Worm (Caenorhabditis elegans) whole organism, late embryonic: ENCODE measurements around the gene ZK616.5.

Experiments
- C08G9.2 ChIP-seq: sonication (generic microtip); optimal IDR thresholded peaks from 2 replicates; lab custom pipeline; 2016; ENCODE audit warnings: mild to moderate bottlenecking, missing genetic modification characterization, moderate library complexity, missing compliant biosample characterization
- C38D4.7 ChIP-seq: fragments of 200-800 bp; sonication (Bioruptor generic); optimal IDR thresholded peaks from 2 replicates; lab custom pipeline; 2018; ENCODE audit warnings: mild to moderate bottlenecking, missing genetic modification characterization, moderate library complexity, missing compliant biosample characterization
- F13H6.1 ChIP-seq: sonication (generic microtip); optimal IDR thresholded peaks from 2 replicates; lab custom pipeline; 2016; ENCODE audit warnings: missing genetic modification characterization, missing compliant biosample characterization
- T23F11.4 ChIP-seq: fragments of 200-800 bp; sonication (Bioruptor generic); optimal IDR thresholded peaks from 2 replicates; lab custom pipeline; 2018; ENCODE audit warnings: mild to moderate bottlenecking, missing genetic modification characterization, missing compliant biosample characterization
- Y22D7AL.16 ChIP-seq: sonication (generic microtip); optimal IDR thresholded peaks from 2 replicates; lab custom pipeline; 2016; ENCODE audit warnings: missing genetic modification characterization, missing compliant biosample characterization
- ahr-1 ChIP-seq: sonication (generic microtip); optimal IDR thresholded peaks from 2 replicates; lab custom pipeline; 2016; ENCODE audit warnings: missing genetic modification characterization, missing compliant biosample characterization
- ceh-19 ChIP-seq: fragments of 200-800 bp; sonication (Bioruptor generic); optimal IDR thresholded peaks from 2 replicates; lab custom pipeline; 2018; ENCODE audit warnings: mild to moderate bottlenecking, missing genetic modification characterization, missing compliant biosample characterization
- ceh-2 ChIP-seq: sonication (generic microtip); optimal IDR thresholded peaks from 2 replicates; lab custom pipeline; 2016; ENCODE audit warnings: missing genotype, missing genetic modification characterization, missing compliant biosample characterization
- ceh-22 ChIP-seq: sonication (generic microtip); optimal IDR thresholded peaks from 2 replicates; lab custom pipeline; 2017; ENCODE audit warnings: missing biosample characterization, missing genetic modification characterization
- ceh-30 ChIP-seq: fragments of 150-350 bp; optimal IDR thresholded peaks from 2 replicates; lab custom pipeline; 2014; ENCODE audit warnings: missing biosample characterization, missing genetic modification characterization
- ceh-31 ChIP-seq: sonication (generic microtip); optimal IDR thresholded peaks from 2 replicates; lab custom pipeline; 2016; ENCODE audit warnings: missing genetic modification characterization, missing compliant biosample characterization
- dmd-4 ChIP-seq: sonication (generic microtip); optimal IDR thresholded peaks from 2 replicates; lab custom pipeline; 2016; ENCODE audit warnings: borderline replicate concordance, missing genetic modification characterization, missing compliant biosample characterization
- dve-1 ChIP-seq: sonication (generic microtip); optimal IDR thresholded peaks from 2 replicates; lab custom pipeline; 2017; ENCODE audit warnings: antibody characterized with exemption, mild to moderate bottlenecking, missing genetic modification characterization, missing compliant biosample characterization
- elt-2 ChIP-seq: sonication (generic microtip); optimal IDR thresholded peaks from 2 replicates; lab custom pipeline; 2016; ENCODE audit warnings: missing genetic modification reagents, missing genetic modification characterization, missing compliant biosample characterization
- elt-4 ChIP-seq: sonication (generic microtip); optimal IDR thresholded peaks from 2 replicates; lab custom pipeline; 2016; ENCODE audit warnings: missing genetic modification characterization, missing compliant biosample characterization
- ets-4 ChIP-seq: sonication (generic microtip); optimal IDR thresholded peaks from 2 replicates; lab custom pipeline; 2016; ENCODE audit warnings: missing genetic modification characterization, missing compliant biosample characterization
- eyg-1 ChIP-seq: sonication (generic microtip); optimal IDR thresholded peaks from 2 replicates; lab custom pipeline; 2016; ENCODE audit warnings: missing genotype, missing genetic modification characterization, missing compliant biosample characterization
- fax-1 ChIP-seq: sonication (generic microtip); optimal IDR thresholded peaks from 2 replicates; lab custom pipeline; 2016; ENCODE audit warnings: missing genotype, missing genetic modification characterization, missing compliant biosample characterization
- gmeb-2 ChIP-seq: sonication (generic microtip); optimal IDR thresholded peaks from 2 replicates; lab custom pipeline; 2016; ENCODE audit warnings: missing genetic modification characterization, inconsistent platforms, missing compliant biosample characterization
- hlh-15 ChIP-seq: sonication (generic microtip); optimal IDR thresholded peaks from 2 replicates; lab custom pipeline; 2016; ENCODE audit warnings: missing genetic modification characterization, missing compliant biosample characterization
- hlh-30 ChIP-seq: sonication (generic microtip); optimal IDR thresholded peaks from 2 replicates; lab custom pipeline; 2017; ENCODE audit warnings: antibody characterized with exemption, missing genetic modification characterization, missing compliant biosample characterization; ENCODE audit not compliant: insufficient read depth
- hlh-8 ChIP-seq: sonication (generic microtip); optimal IDR thresholded peaks from 2 replicates; lab custom pipeline; 2016; ENCODE audit warnings: missing genotype, missing genetic modification characterization, missing compliant biosample characterization
- lim-6 ChIP-seq: sonication (generic microtip); optimal IDR thresholded peaks from 2 replicates; lab custom pipeline; 2016; ENCODE audit warnings: missing genetic modification characterization, missing compliant biosample characterization
- lin-11 ChIP-seq: fragments of 200-800 bp; sonication (Bioruptor generic); optimal IDR thresholded peaks from 2 replicates; lab custom pipeline; 2018; ENCODE audit warnings: mild to moderate bottlenecking, missing genetic modification characterization, missing compliant biosample characterization
- madf-2 ChIP-seq: sonication (generic microtip); optimal IDR thresholded peaks from 2 replicates; lab custom pipeline; 2017; ENCODE audit warnings: missing genetic modification characterization, missing compliant biosample characterization
- nfya-1 ChIP-seq: sonication (generic microtip); optimal IDR thresholded peaks from 2 replicates; lab custom pipeline; 2017; ENCODE audit warnings: missing genetic modification characterization, mild to moderate bottlenecking, missing compliant biosample characterization, antibody characterized with exemption, moderate library complexity
- nhr-11 ChIP-seq: fragments of 150-350 bp; optimal IDR thresholded peaks from 2 replicates; lab custom pipeline; 2014; ENCODE audit warnings: missing biosample characterization, missing genetic modification characterization
- nhr-232 ChIP-seq: sonication (generic microtip); optimal IDR thresholded peaks from 2 replicates; lab custom pipeline; 2016; ENCODE audit warnings: missing genetic modification characterization, missing compliant biosample characterization
- odd-2 ChIP-seq: sonication (generic microtip); optimal IDR thresholded peaks from 2 replicates; lab custom pipeline; 2017; ENCODE audit warnings: antibody characterized with exemption, mild to moderate bottlenecking, missing genetic modification characterization, missing compliant biosample characterization
- pat-9 ChIP-seq: fragments of 200-800 bp; sonication (Bioruptor generic); optimal IDR thresholded peaks from 2 replicates; lab custom pipeline; 2018; ENCODE audit warnings: mild to moderate bottlenecking, missing genetic modification characterization, moderate library complexity, missing compliant biosample characterization
- pax-1 ChIP-seq: fragments of 150-350 bp; optimal IDR thresholded peaks from 2 replicates; lab custom pipeline; 2014; ENCODE audit warnings: missing biosample characterization, missing genetic modification characterization
- pqm-1 ChIP-seq: sonication (generic microtip); optimal IDR thresholded peaks from 2 replicates; lab custom pipeline; 2016; ENCODE audit warnings: missing genetic modification characterization, missing compliant biosample characterization
- pros-1 ChIP-seq: fragments of 150-350 bp; optimal IDR thresholded peaks from 2 replicates; lab custom pipeline; 2014; ENCODE audit warnings: missing biosample characterization, missing genetic modification reagents, missing genetic modification characterization
- ref-2 ChIP-seq: sonication (generic microtip); optimal IDR thresholded peaks from 2 replicates; lab custom pipeline; 2016; ENCODE audit warnings: missing genetic modification characterization, missing compliant biosample characterization
- rnt-1 ChIP-seq: sonication (generic microtip); optimal IDR thresholded peaks from 2 replicates; lab custom pipeline; 2016; ENCODE audit warnings: missing genetic modification characterization, missing compliant biosample characterization
- sox-2 ChIP-seq: fragments of 200-800 bp; sonication (Bioruptor generic); IDR thresholded peaks from 2 replicates; pipeline ENCODE4 v1.3.6; 2022; ENCODE audit warnings: missing genetic modification reagents, missing genetic modification characterization, missing compliant biosample characterization
- sox-4 ChIP-seq: sonication (generic microtip); optimal IDR thresholded peaks from 2 replicates; lab custom pipeline; 2017; ENCODE audit warnings: mild to moderate bottlenecking, missing genetic modification characterization, inconsistent platforms, missing compliant biosample characterization
- syd-9 ChIP-seq: sonication (generic microtip); optimal IDR thresholded peaks from 2 replicates; lab custom pipeline; 2016; ENCODE audit warnings: mild to moderate bottlenecking, missing genetic modification characterization, moderate library complexity, missing compliant biosample characterization
- tbx-2 ChIP-seq: sonication (generic microtip); optimal IDR thresholded peaks from 2 replicates; lab custom pipeline; 2016; ENCODE audit warnings: missing genetic modification characterization, missing compliant biosample characterization
- tbx-7 ChIP-seq: sonication (generic microtip); optimal IDR thresholded peaks from 2 replicates; lab custom pipeline; 2016; ENCODE audit warnings: missing genotype, missing genetic modification characterization, missing compliant biosample characterization
- unc-3 ChIP-seq, 2 experiments: fragments of 200-800 bp in 1 of 2; sonication (Bioruptor generic) in 1 of 2; sonication (generic microtip) in 1 of 2; conservative IDR thresholded peaks in 1 of 2; optimal IDR thresholded peaks in 1 of 2; 2 replicates each; pipeline versions ENCODE4 v1.3.6 to Lab custom; 2016 to 2022; ENCODE audit warnings: missing compliant biosample characterization in 2 of 2, missing genetic modification characterization in 2 of 2, missing genetic modification reagents in 1 of 2
- zip-5 ChIP-seq: sonication (generic microtip); optimal IDR thresholded peaks from 2 replicates; lab custom pipeline; 2016; ENCODE audit warnings: missing genetic modification characterization, missing compliant biosample characterization
- ztf-16 ChIP-seq: sonication (generic microtip); optimal IDR thresholded peaks from 2 replicates; lab custom pipeline; 2017; ENCODE audit warnings: missing genetic modification characterization, missing compliant biosample characterization

The ZK616.5 gene

DNA sequence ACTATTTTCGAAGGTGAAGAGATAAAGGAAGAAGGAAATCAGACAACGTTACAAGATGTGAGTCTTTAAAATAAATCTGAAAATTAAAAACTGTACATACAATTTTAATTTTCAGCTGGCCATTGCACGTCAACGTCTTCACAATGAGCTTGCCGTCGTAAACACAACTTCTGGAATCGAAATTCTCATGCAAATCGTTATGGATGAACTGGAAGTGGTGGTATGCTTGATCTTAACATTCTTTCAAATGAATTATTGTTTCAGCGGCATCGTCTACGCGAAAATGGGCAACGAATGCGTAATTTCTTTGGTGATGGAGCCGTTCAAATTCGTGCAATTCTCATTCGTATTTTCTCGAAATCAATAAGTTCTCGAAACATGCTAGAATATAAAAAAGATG lies 37.2 kb upstream of the ZK616.5 start (continued):
- no peak for TF ChIP-seq unc-3 (GFP tag; conservative IDR thresholded peaks at IDR 0.05; lab: Robert Waterston, UW)
- no peak for TF ChIP-seq unc-3 (tag; optimal IDR thresholded peaks at IDR 0.05; lab: Kevin White, UChicago)
- TF ChIP-seq hlh-30, result no peak
- TF ChIP-seq ceh-19, result no peak

DNA sequence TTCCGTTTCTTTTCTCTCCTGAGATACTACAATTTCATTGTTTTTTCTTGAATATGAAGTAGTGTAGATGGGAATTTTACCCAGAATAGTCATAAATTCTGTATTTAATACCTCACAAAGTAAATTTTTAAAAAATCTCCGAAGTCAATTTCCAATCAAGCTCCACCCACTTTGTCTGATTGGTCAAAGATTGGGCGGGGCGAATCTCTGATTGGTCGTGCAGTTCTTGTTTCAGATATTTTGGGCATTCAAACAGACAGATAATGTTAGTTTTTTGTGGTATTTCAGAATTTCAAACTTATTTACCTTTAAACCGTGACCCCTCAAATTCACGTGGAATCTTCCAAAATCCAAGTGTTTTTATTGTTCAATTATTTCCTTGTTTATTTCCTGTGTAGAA lies 31.2 kb upstream of the ZK616.5 start, which contains the start of gene F41H10.5:
TSS of gene F41H10.5 (plus strand) at position 375 of the 400 bp plus-strand sequence.
- no peak for TF ChIP-seq dmd-4 (tag; lab: Kevin White, UChicago)
- peak; percentile 75 for TF ChIP-seq nfya-1 (tag; lab: Kevin White, UChicago)

DNA sequence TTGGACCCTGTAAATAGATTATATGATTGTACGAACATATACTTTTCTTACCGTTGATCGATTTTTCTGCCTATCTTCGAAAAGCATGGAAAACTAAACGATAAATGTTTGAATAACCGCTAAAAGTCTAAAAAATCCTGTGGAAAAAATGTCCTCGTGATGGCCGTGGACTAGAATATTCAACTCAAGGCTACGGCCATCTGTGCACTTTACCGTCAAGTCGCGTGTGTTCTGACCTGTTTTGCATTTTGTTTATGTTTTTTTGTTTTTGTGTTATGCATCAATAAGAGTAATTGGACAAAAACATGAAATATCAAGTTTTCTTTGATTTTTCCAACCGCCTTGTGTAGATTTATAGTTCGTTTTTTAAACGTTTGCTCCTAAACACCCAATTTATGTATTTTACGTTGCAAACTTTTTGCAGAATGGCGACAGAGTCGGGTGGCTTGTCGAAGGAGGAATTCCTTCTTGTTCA lies 27.6 kb upstream of the ZK616.5 start, which contains the start of the genes hda-6 and F41H10.4:
TSS of gene hda-6 (minus strand) at position 172 of the 475 bp plus-strand sequence.
TSS of gene F41H10.4 (plus strand) at position 425 of the 475 bp plus-strand sequence.
- peak; percentile 69 for TF ChIP-seq ceh-2
- peak; percentile 90 for TF ChIP-seq ceh-31 (tag; lab: Kevin White, UChicago)
- no peak for TF ChIP-seq madf-2 (tag; lab: Kevin White, UChicago)
- TF ChIP-seq ceh-30 (tag; lab: Kevin White, UChicago), result no peak
- peak; percentile 65 for TF ChIP-seq pax-1 (tag; lab: Kevin White, UChicago)
- TF ChIP-seq ets-4 (tag; lab: Kevin White, UChicago), result peak; percentile 51
- TF ChIP-seq rnt-1 (tag; lab: Kevin White, UChicago), result peak; percentile 49
- TF ChIP-seq tbx-2, result peak; percentile 73
- TF ChIP-seq ceh-22 (tag; lab: Kevin White, UChicago), result no peak
- peak; percentile 23 for TF ChIP-seq zip-5
- TF ChIP-seq Y22D7AL.16, result no peak
- no peak for TF ChIP-seq ahr-1 (tag; lab: Kevin White, UChicago)
- no peak for TF ChIP-seq dve-1 (tag; lab: Kevin White, UChicago)
- TF ChIP-seq hlh-30, result peak; percentile 82
- no peak for TF ChIP-seq C38D4.7 (GFP tag; lab: Kevin White, UChicago)
- TF ChIP-seq C08G9.2, result peak; percentile 88
- peak; percentile 36 for TF ChIP-seq hlh-8 (tag; lab: Kevin White, UChicago)
- no peak for TF ChIP-seq F13H6.1 (tag; lab: Kevin White, UChicago)
- no peak for TF ChIP-seq syd-9 (tag; lab: Kevin White, UChicago)
- TF ChIP-seq sox-2, result no peak
- TF ChIP-seq nfya-1 (tag; lab: Kevin White, UChicago), result peak; percentile 33
- TF ChIP-seq ref-2 (tag; lab: Kevin White, UChicago), result peak; percentile 24
- TF ChIP-seq elt-2 (tag; lab: Kevin White, UChicago), result peak; percentile 37
- peak; percentile 54 for TF ChIP-seq tbx-7 (tag; lab: Kevin White, UChicago)

DNA sequence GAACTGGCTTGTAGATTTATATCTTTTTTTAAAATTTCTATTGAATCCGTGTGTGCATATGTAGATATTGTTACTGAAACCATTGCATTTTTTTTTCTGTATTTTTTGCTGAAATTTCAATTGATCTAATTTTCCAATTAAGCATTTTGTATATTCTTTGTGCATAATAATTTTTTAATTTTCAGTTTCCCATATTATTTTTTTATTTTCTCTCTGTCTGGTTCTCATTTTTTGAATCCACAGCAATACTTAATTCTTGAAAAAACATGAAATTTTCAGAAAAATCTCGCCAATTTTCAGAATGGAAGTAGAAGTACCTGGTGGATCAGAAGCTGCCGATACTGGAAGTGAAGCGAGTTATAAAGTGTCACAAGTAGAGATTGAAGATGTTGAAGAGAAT lies 25.2 kb upstream of the ZK616.5 start, which contains the start of gene sand-1:
TSS of gene sand-1 (plus strand) at position 301 of the 400 bp plus-strand sequence.
- no peak for TF ChIP-seq hlh-30
- no peak for TF ChIP-seq ztf-16 (tag; lab: Kevin White, UChicago)
- no peak for TF ChIP-seq elt-4
- no peak for TF ChIP-seq ceh-22 (tag; lab: Kevin White, UChicago)
- no peak for TF ChIP-seq pqm-1
- TF ChIP-seq dve-1 (tag; lab: Kevin White, UChicago), result no peak
- TF ChIP-seq pros-1 (tag; lab: Kevin White, UChicago), result no peak
- TF ChIP-seq odd-2 (tag; lab: Kevin White, UChicago), result no peak
- TF ChIP-seq, all 69 proteins: peak for 0

DNA sequence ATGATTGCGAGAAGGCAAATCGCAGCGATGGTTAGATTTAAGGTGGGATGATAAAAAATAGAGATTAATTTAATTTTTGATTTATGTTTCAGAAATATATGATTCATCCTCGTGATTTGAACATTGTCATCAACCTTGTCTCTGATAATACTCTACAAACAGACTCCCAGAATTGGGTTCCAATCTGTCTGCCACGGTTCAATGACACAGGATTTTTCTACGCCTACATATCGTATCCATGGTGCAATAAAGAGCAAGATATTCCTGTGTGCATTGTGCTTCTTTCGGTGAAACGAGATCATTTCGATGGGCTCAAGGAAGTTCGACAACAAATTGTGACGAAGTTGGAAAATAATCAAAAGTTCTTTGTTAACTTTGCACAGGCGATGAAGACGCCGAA lies 23.8 kb upstream of the ZK616.5 start:
- no peak for TF ChIP-seq hlh-15 (tag; lab: Kevin White, UChicago)
- no peak for TF ChIP-seq hlh-8 (tag; lab: Kevin White, UChicago)
- no peak for TF ChIP-seq sox-4 (tag; lab: Kevin White, UChicago)
- no peak for TF ChIP-seq odd-2 (tag; lab: Kevin White, UChicago)
- no peak for TF ChIP-seq ceh-22 (tag; lab: Kevin White, UChicago)
- no peak for TF ChIP-seq lim-6 (tag; lab: Kevin White, UChicago)
- no peak for TF ChIP-seq rnt-1 (tag; lab: Kevin White, UChicago)
- TF ChIP-seq C38D4.7 (GFP tag; lab: Kevin White, UChicago), result no peak
- TF ChIP-seq pat-9 (tag; lab: Kevin White, UChicago), result no peak
- no peak for TF ChIP-seq lin-11
- no peak for TF ChIP-seq ref-2 (tag; lab: Kevin White, UChicago)
- TF ChIP-seq fax-1 (tag; lab: Kevin White, UChicago), result no peak
- no peak for TF ChIP-seq C08G9.2
- TF ChIP-seq T23F11.4 (GFP tag; lab: Kevin White, UChicago), result no peak
- no peak for TF ChIP-seq nhr-232 (tag; lab: Kevin White, UChicago)
- TF ChIP-seq nhr-11 (tag; lab: Kevin White, UChicago), result no peak
- no peak for TF ChIP-seq F13H6.1 (tag; lab: Kevin White, UChicago)
- TF ChIP-seq gmeb-2 (tag; lab: Kevin White, UChicago), result no peak
- TF ChIP-seq eyg-1 (tag; lab: Kevin White, UChicago), result no peak
- no peak for TF ChIP-seq ets-4 (tag; lab: Kevin White, UChicago)
